Worm (Caenorhabditis elegans) whole organism, young adult: Measurements from ENCODE around the gene F21D12.2.
A peak's percentile ranks its signal among the peaks of the same experiment; 100 is the strongest.

ENCODE experiments used
- B0019.2 ChIP-seq: fragments of 200-800 bp; sonication (Bioruptor generic); conservative IDR thresholded peaks from 2 replicates; pipeline ENCODE4 v1.3.6; 2022; ENCODE audit warnings: missing genetic modification reagents, missing genetic modification characterization, missing compliant biosample characterization
- B0261.1 ChIP-seq: sonication (generic microtip); optimal IDR thresholded peaks from 2 replicates; lab custom pipeline; 2016; ENCODE audit warnings: mild to moderate bottlenecking, missing genetic modification characterization, moderate library complexity, missing compliant biosample characterization
- F33H1.4 ChIP-seq: fragments of 200-800 bp; sonication (Bioruptor generic); IDR thresholded peaks from 2 replicates; pipeline ENCODE4 v1.3.6; 2022; ENCODE audit warnings: missing genetic modification reagents, missing genetic modification characterization, missing compliant biosample characterization
- T07F8.4 ChIP-seq: sonication (generic microtip); optimal IDR thresholded peaks from 2 replicates; lab custom pipeline; 2016; ENCODE audit warnings: mild to moderate bottlenecking, missing genetic modification characterization, moderate library complexity, missing compliant biosample characterization
- Y56A3A.18 ChIP-seq: fragments of 200-800 bp; sonication (Bioruptor generic); IDR thresholded peaks from 2 replicates; pipeline ENCODE4 v1.3.6; 2022; ENCODE audit warnings: missing genetic modification reagents, missing genetic modification characterization, missing compliant biosample characterization
- Y79H2A.3 ChIP-seq: fragments of 200-800 bp; sonication (Bioruptor generic); conservative IDR thresholded peaks from 2 replicates; pipeline ENCODE4 v1.3.6; 2022; ENCODE audit warnings: missing genetic modification reagents, missing genetic modification characterization, missing compliant biosample characterization
- ama-1 ChIP-seq, 3 experiments: fragments of 150-350 bp in 1 of 3; sonication (generic microtip) in 2 of 3; optimal IDR thresholded peaks; 2 replicates each; lab custom pipeline; 2014 to 2018; ENCODE audit warnings: missing biosample characterization in 2 of 3, missing genetic modification characterization in 2 of 3, missing genetic modification reagents in 2 of 3
- atf-7 ChIP-seq: sonication (generic microtip); optimal IDR thresholded peaks from 2 replicates; lab custom pipeline; 2017; ENCODE audit warnings: mild to moderate bottlenecking, missing genetic modification characterization, missing compliant biosample characterization
- athp-1 ChIP-seq: sonication (generic microtip); optimal IDR thresholded peaks from 2 replicates; lab custom pipeline; 2017; ENCODE audit warnings: mild to moderate bottlenecking, missing genetic modification characterization, missing compliant biosample characterization
- bed-1 ChIP-seq: fragments of 200-800 bp; sonication (Bioruptor generic); IDR thresholded peaks from 2 replicates; pipeline ENCODE4 v1.3.6; 2022; ENCODE audit warnings: missing genetic modification reagents, missing genetic modification characterization, missing compliant biosample characterization
- bed-2 ChIP-seq: fragments of 200-800 bp; sonication (Bioruptor generic); IDR thresholded peaks from 2 replicates; pipeline ENCODE4 v1.3.6; 2022; ENCODE audit warnings: missing genetic modification reagents, missing genetic modification characterization, missing compliant biosample characterization
- ccch-3 ChIP-seq: fragments of 200-800 bp; sonication (Bioruptor generic); optimal IDR thresholded peaks from 2 replicates; lab custom pipeline; 2018; ENCODE audit warnings: mild to moderate bottlenecking, missing genetic modification characterization, missing compliant biosample characterization
- ceh-40 ChIP-seq: fragments of 200-800 bp; sonication (Bioruptor generic); IDR thresholded peaks from 2 replicates; pipeline ENCODE4 v1.3.6; 2022; ENCODE audit warnings: missing genetic modification characterization, missing compliant biosample characterization
- ceh-79 ChIP-seq: sonication (generic microtip); optimal IDR thresholded peaks from 2 replicates; lab custom pipeline; 2017; ENCODE audit warnings: mild to moderate bottlenecking, missing genetic modification characterization, missing compliant biosample characterization
- ceh-91 ChIP-seq: fragments of 200-800 bp; sonication (Bioruptor generic); IDR thresholded peaks from 2 replicates; pipeline ENCODE4 v1.3.6; 2022; ENCODE audit warnings: missing genetic modification reagents, missing genetic modification characterization, missing compliant biosample characterization
- dpff-1 ChIP-seq: sonication (generic microtip); optimal IDR thresholded peaks from 2 replicates; lab custom pipeline; 2017; ENCODE audit warnings: mild to moderate bottlenecking, missing genetic modification characterization, missing compliant biosample characterization
- egl-44 ChIP-seq: fragments of 200-800 bp; sonication (Bioruptor generic); IDR thresholded peaks from 2 replicates; pipeline ENCODE4 v1.3.6; 2022; ENCODE audit warnings: missing genetic modification reagents, missing genetic modification characterization, missing compliant biosample characterization
- ets-4 ChIP-seq: fragments of 200-800 bp; sonication (Bioruptor generic); optimal IDR thresholded peaks from 2 replicates; lab custom pipeline; 2018; ENCODE audit warnings: mild to moderate bottlenecking, missing genetic modification characterization, missing compliant biosample characterization
- gei-17 ChIP-seq: fragments of 200-800 bp; sonication (Bioruptor generic); optimal IDR thresholded peaks from 2 replicates; lab custom pipeline; 2018; ENCODE audit warnings: mild to moderate bottlenecking, missing genetic modification characterization, missing compliant biosample characterization
- hrde-1 ChIP-seq: sonication (generic microtip); optimal IDR thresholded peaks from 2 replicates; lab custom pipeline; 2016; ENCODE audit warnings: missing genetic modification characterization, mild to moderate bottlenecking, missing compliant biosample characterization, moderate library complexity, missing genotype, missing genetic modification reagents, borderline replicate concordance
- hsf-1 ChIP-seq: fragments of 200-800 bp; sonication (Bioruptor generic); IDR thresholded peaks from 2 replicates; pipeline ENCODE4 v1.3.6; 2022; ENCODE audit warnings: missing genetic modification reagents, missing genetic modification characterization, missing compliant biosample characterization
- lag-1 ChIP-seq: fragments of 200-800 bp; sonication (Bioruptor generic); IDR thresholded peaks from 2 replicates; pipeline ENCODE4 v1.3.6; 2022; ENCODE audit warnings: missing genetic modification reagents, missing genetic modification characterization, missing compliant biosample characterization
- let-607 ChIP-seq, 2 experiments: fragments of 200-800 bp in 1 of 2; sonication (Bioruptor generic) in 1 of 2; sonication (generic microtip) in 1 of 2; optimal IDR thresholded peaks; 2 replicates each; lab custom pipeline; 2016 to 2018; ENCODE audit warnings: mild to moderate bottlenecking in 2 of 2, missing compliant biosample characterization in 2 of 2, missing genetic modification characterization in 2 of 2, moderate library complexity in 2 of 2, missing genotype in 1 of 2
- lin-26 ChIP-seq: fragments of 200-800 bp; sonication (Bioruptor generic); IDR thresholded peaks from 2 replicates; pipeline ENCODE4 v1.3.6; 2022; ENCODE audit warnings: missing genetic modification reagents, missing genetic modification characterization, missing compliant biosample characterization
- lin-40 ChIP-seq: sonication (generic microtip); optimal IDR thresholded peaks from 2 replicates; lab custom pipeline; 2016; ENCODE audit warnings: missing genetic modification characterization, mild to moderate bottlenecking, missing compliant biosample characterization, missing genotype, missing genetic modification reagents
- lir-1 ChIP-seq: fragments of 200-800 bp; sonication (Bioruptor generic); conservative IDR thresholded peaks from 2 replicates; pipeline ENCODE4 v1.3.6; 2022; ENCODE audit warnings: missing genetic modification reagents, missing genetic modification characterization, missing compliant biosample characterization
- madf-3 ChIP-seq: fragments of 200-800 bp; sonication (Bioruptor generic); IDR thresholded peaks from 2 replicates; pipeline ENCODE4 v1.3.6; 2022; ENCODE audit warnings: missing genetic modification reagents, missing genetic modification characterization, missing compliant biosample characterization
- madf-6 ChIP-seq: fragments of 200-800 bp; sonication (Bioruptor generic); IDR thresholded peaks from 2 replicates; pipeline ENCODE4 v1.3.6; 2022; ENCODE audit warnings: missing genetic modification reagents, missing genetic modification characterization, missing compliant biosample characterization
- nfya-1 ChIP-seq: sonication (generic microtip); optimal IDR thresholded peaks from 2 replicates; lab custom pipeline; 2017; ENCODE audit warnings: antibody characterized with exemption, missing compliant biosample characterization, missing genetic modification characterization, borderline replicate concordance; ENCODE audit not compliant: insufficient read depth
- nhr-80 ChIP-seq: sonication (generic microtip); optimal IDR thresholded peaks from 2 replicates; lab custom pipeline; 2016; ENCODE audit warnings: missing genetic modification characterization, missing compliant biosample characterization
- rcor-1 ChIP-seq: fragments of 200-800 bp; sonication (Bioruptor generic); IDR thresholded peaks from 2 replicates; pipeline ENCODE4 v1.3.6; 2022; ENCODE audit warnings: missing genetic modification reagents, missing genetic modification characterization, missing compliant biosample characterization
- repo-1 ChIP-seq: sonication (generic microtip); optimal IDR thresholded peaks from 2 replicates; lab custom pipeline; 2017; ENCODE audit warnings: mild to moderate bottlenecking, missing genetic modification characterization, missing compliant biosample characterization
- sea-2 ChIP-seq: fragments of 200-800 bp; sonication (Bioruptor generic); IDR thresholded peaks from 2 replicates; pipeline ENCODE4 v1.3.6; 2022; ENCODE audit warnings: missing genetic modification characterization, missing compliant biosample characterization
- snpc-1.1 ChIP-seq: sonication (generic microtip); optimal IDR thresholded peaks from 2 replicates; lab custom pipeline; 2017; ENCODE audit warnings: missing genetic modification characterization, mild to moderate bottlenecking, missing compliant biosample characterization, antibody characterized with exemption, moderate library complexity, missing genotype, missing genetic modification reagents; ENCODE audit not compliant: insufficient read depth
- somi-1 ChIP-seq: fragments of 200-800 bp; sonication (Bioruptor generic); optimal IDR thresholded peaks from 2 replicates; lab custom pipeline; 2018; ENCODE audit warnings: mild to moderate bottlenecking, missing genetic modification characterization, missing compliant biosample characterization
- tlf-1 ChIP-seq: fragments of 200-800 bp; sonication (Bioruptor generic); optimal IDR thresholded peaks from 2 replicates; lab custom pipeline; 2018; ENCODE audit warnings: mild to moderate bottlenecking, missing genetic modification characterization, missing compliant biosample characterization
- unc-62 ChIP-seq: fragments of 150-350 bp; optimal IDR thresholded peaks from 2 replicates; lab custom pipeline; 2014; ENCODE audit warnings: missing biosample characterization, missing genetic modification reagents, missing genetic modification characterization
- zim-3 ChIP-seq: sonication (generic microtip); optimal IDR thresholded peaks from 2 replicates; lab custom pipeline; 2017; ENCODE audit warnings: mild to moderate bottlenecking, missing genetic modification characterization, moderate library complexity, missing compliant biosample characterization
- ztf-22 ChIP-seq: fragments of 200-800 bp; sonication (Bioruptor generic); optimal IDR thresholded peaks from 2 replicates; lab custom pipeline; 2018; ENCODE audit warnings: mild to moderate bottlenecking, missing genetic modification characterization, moderate library complexity, missing compliant biosample characterization
- ztf-25 ChIP-seq: fragments of 200-800 bp; sonication (Bioruptor generic); IDR thresholded peaks from 2 replicates; pipeline ENCODE4 v1.3.6; 2022; ENCODE audit warnings: missing genetic modification reagents, missing genetic modification characterization, missing compliant biosample characterization

F21D12.2 gene

DNA sequence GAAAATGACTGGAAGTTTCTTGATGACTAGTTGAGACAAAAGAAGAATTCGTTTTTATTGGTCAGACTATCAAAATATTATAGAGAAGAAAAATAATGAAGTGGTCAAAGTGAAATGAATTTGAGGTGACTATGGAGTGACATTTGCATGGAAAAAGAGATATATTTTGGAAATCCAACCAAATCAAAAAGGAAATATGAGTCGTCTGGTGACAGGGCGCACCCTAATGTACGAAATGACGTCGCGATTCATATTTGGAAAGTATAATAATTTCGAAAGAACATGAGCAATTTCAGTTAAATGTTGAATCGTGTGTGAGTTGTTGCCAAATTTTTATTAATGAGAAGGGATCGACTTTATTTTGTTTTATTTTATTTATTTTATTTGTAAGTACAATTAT lies at the start of gene F21D12.2:
F21D12.2 (plus strand) TSS at position 301 of the 400 bp plus-strand sequence.
- TF ChIP-seq sea-2 (GFP tag; lab: Robert Waterston, UW) (no peak), gei-17 (GFP tag; lab: Kevin White, UChicago) (no peak), zim-3 (tag; lab: Kevin White, UChicago) (no peak), Y56A3A.18 (GFP tag; lab: Robert Waterston, UW) (no peak), hsf-1 (no peak), bed-1 (no peak), ceh-91 (GFP tag; lab: Robert Waterston, UW) (no peak), nfya-1 (tag; lab: Kevin White, UChicago) (no peak), unc-62 (no peak), lin-26 (GFP tag; lab: Robert Waterston, UW) (no peak), T07F8.4 (no peak), ccch-3 (GFP tag; lab: Kevin White, UChicago) (no peak), ceh-40 (GFP tag; lab: Robert Waterston, UW) (no peak)

DNA sequence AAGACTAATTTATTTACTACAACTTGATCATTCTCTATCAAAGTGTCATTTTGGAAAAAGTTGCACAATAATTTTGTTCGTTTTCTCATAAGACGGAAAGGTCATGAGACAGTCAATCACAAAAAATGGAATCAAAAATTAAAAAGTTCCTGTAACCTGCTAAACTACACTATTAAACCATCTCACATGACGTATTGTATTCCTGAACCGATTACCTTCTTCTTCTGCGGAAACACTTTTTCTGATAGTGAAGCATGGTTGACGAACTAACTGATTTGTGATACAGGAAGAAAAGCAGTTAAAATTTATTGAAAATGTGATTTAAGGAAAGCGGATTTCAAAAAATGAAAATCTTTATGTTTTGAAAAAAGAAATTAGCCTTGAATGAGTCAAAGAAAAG lies 47.8 kb upstream of the F21D12.2 start:
- TF ChIP-seq repo-1 (tag; lab: Kevin White, UChicago): no peak
- TF ChIP-seq nhr-80 (tag; lab: Kevin White, UChicago): peak; percentile 62
- TF ChIP-seq lir-1 (GFP tag; lab: Robert Waterston, UW): no peak
- TF ChIP-seq B0019.2 (GFP tag; lab: Robert Waterston, UW): no peak

DNA sequence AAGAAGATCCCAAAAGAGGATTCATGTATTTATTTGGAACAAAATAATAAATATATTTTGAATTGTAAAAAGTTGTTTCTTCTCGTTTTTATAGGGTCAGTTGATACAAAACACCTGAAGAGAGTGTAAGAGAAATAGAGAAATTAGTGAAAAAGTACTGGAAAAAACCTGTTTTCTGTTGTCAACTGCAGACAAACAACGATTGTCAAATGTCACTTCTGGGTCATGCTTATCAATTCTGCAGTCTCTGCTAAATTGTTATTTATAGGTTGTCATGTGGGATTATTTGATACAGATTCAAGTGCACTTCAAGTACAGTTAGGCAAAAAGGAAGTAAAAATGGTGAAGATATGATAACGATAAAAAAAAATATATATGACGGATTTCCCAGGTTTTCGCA lies 45.1 kb upstream of the F21D12.2 start:
- TF ChIP-seq Y79H2A.3 (no peak), lin-40 (tag; lab: Kevin White, UChicago) (peak; percentile 35)

DNA sequence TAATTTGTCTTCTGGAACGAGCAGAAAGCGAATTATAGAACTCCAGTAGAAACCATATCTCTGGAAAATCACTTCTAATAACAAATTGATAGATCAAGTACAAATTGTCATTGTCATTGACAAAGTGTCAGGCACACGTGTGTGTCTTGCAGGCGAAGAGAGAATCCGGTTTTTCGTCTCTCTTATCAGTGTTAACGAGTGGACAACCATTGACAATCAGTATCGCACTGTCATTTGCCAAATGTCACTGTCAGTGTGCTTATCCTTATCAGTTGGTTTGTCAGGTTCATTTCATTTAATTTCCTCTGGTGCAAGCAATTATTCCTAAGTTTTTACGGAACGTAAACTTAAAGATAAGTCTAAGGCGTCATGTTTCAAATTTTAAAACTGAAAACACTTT lies 44.1 kb upstream of the F21D12.2 start:
- TF ChIP-seq ztf-22 (no peak), madf-6 (GFP tag; lab: Robert Waterston, UW) (no peak), tlf-1 (GFP tag; lab: Kevin White, UChicago) (no peak), ama-1 (optimal IDR thresholded peaks at IDR 0.05; lab: Kevin White, UChicago) (no peak), ama-1 (GFP tag; optimal IDR thresholded peaks at IDR 0.05; lab: Kevin White, UChicago) (no peak), lin-40 (tag; lab: Kevin White, UChicago) (no peak), lag-1 (GFP tag; lab: Robert Waterston, UW) (no peak), rcor-1 (GFP tag; lab: Robert Waterston, UW) (no peak), snpc-1.1 (no peak), nhr-80 (tag; lab: Kevin White, UChicago) (peak; percentile 56)

DNA sequence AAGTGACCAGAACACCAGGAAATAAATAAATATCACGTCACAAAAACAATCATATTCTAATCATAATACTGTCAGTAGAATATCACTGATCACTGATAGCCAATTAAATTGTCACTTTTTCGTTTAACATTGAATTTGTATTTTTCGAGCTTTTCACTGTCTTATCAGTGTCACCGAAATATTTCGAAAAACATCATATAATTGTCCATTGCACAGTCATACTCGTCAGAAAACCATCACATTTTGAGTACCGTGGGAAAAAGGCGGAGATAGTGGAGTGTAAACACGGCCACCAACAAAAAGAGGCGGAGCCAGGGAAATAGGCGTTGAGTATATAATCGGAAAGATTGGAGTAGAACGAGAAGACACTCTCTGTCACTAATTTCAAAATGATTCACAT lies 40.3 kb upstream of the F21D12.2 start:
- no peak for TF ChIP-seq ceh-91 (GFP tag; lab: Robert Waterston, UW)
- TF ChIP-seq nhr-80 (tag; lab: Kevin White, UChicago): peak; percentile 90
- TF ChIP-seq atf-7 (tag; lab: Kevin White, UChicago): peak; percentile 54
- TF ChIP-seq ztf-22: peak; percentile 67
- TF ChIP-seq let-607 (tag; optimal IDR thresholded peaks at IDR 0.05; lab: Kevin White, UChicago): peak in 1 of 2 experiments; percentile 22

DNA sequence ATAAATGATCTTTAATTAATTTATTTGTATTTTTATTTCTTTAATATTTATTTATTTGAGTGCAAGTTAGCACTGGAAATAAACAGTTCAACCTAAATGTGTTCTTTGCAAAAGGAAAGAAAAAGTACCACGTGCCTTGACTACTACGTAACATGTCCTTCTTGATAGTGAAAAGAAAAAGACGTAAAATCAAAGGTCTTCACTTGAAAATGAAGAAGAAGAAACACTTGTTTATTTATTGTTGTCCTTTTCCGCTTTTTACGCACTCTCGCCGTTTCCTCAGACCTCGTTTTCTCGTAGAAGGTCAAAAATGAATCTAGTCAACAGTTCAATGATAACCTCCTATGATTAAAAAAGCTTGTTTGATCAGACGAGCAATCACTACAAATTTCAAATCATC lies 39.6 kb upstream of the F21D12.2 start:
- TF ChIP-seq dpff-1: no peak
- TF ChIP-seq Y79H2A.3: no peak
- TF ChIP-seq ztf-25 (GFP tag; lab: Robert Waterston, UW): no peak
- TF ChIP-seq sea-2 (GFP tag; lab: Robert Waterston, UW): no peak
- TF ChIP-seq bed-2 (GFP tag; lab: Robert Waterston, UW): no peak
- no peak for TF ChIP-seq F33H1.4 (GFP tag; lab: Robert Waterston, UW)
- TF ChIP-seq ccch-3 (GFP tag; lab: Kevin White, UChicago): no peak
- no peak for TF ChIP-seq ceh-79
- TF ChIP-seq B0261.1 (tag; lab: Kevin White, UChicago): no peak
- no peak for TF ChIP-seq egl-44 (GFP tag; lab: Robert Waterston, UW)
- no peak for TF ChIP-seq hrde-1 (tag; lab: Kevin White, UChicago)
- TF ChIP-seq athp-1 (tag; lab: Kevin White, UChicago): no peak
- TF ChIP-seq madf-3 (GFP tag; lab: Robert Waterston, UW): no peak
- no peak for TF ChIP-seq ets-4 (GFP tag; lab: Kevin White, UChicago)
- TF ChIP-seq somi-1: no peak
